Fruit fly (Drosophila melanogaster): ENCODE data around the gene CG32235.

CG32235 gene

dm6 chr3L:4824356-4825138 is 35.7 kb downstream of the CG32235 start (continued):
- TF ChIP-seq Sox102F (GFP tag; optimal IDR thresholded peaks at IDR 0.05) (peak; percentile 95), ems (GFP tag; optimal IDR thresholded peaks at IDR 0.05) (peak; percentile 95), CG34422 (GFP tag; IDR thresholded peaks at IDR 0.05) (peak; percentile 99), crc (GFP tag; optimal IDR thresholded peaks at IDR 0.05) (peak; percentile 78), CTCF (GFP tag; optimal IDR thresholded peaks at IDR 0.05) (peak; percentile 55), tll (GFP tag; optimal IDR thresholded peaks at IDR 0.05) (peak in 1 of 2 experiments; percentile 74), CoRest (tag; optimal IDR thresholded peaks at IDR 0.05) (peak; percentile 97), CG4854 (GFP tag; optimal IDR thresholded peaks at IDR 0.05) (no peak), aop (GFP tag; IDR thresholded peaks at IDR 0.05) (peak; percentile 75), pb (GFP tag; optimal IDR thresholded peaks at IDR 0.05) (peak; percentile 69), bab2 (GFP tag; optimal IDR thresholded peaks at IDR 0.05) (peak; percentile 92), mld (GFP tag; IDR thresholded peaks at IDR 0.05; ENCODE audit: partially characterized antibody) (no peak), jigr1 (GFP tag; IDR thresholded peaks at IDR 0.05) (peak; percentile 88), Sry-β (GFP tag; optimal IDR thresholded peaks at IDR 0.05) (peak; percentile 30), zfh2 (GFP tag; optimal IDR thresholded peaks at IDR 0.05) (peak; percentile 90), gcm2 (GFP tag; optimal IDR thresholded peaks at IDR 0.05) (peak; percentile 90), pum (GFP tag; optimal IDR thresholded peaks at IDR 0.05) (peak; percentile 84), bcd (GFP tag; optimal IDR thresholded peaks at IDR 0.05) (peak; percentile 94), CG31365 (tag; optimal IDR thresholded peaks at IDR 0.05) (peak; percentile 70), row (GFP tag; IDR thresholded peaks at IDR 0.05) (peak; percentile 99), Ptx1 (GFP tag; IDR thresholded peaks at IDR 0.05) (peak; percentile 96), Gsc (GFP tag; IDR thresholded peaks at IDR 0.05) (peak; percentile 90), CG9797 (GFP tag; optimal IDR thresholded peaks at IDR 0.05) (peak; percentile 25), CG2202 (tag; optimal IDR thresholded peaks at IDR 0.05) (peak; percentile 89), CG3726 (GFP tag; IDR thresholded peaks at IDR 0.05) (peak; percentile 88), al (GFP tag; IDR thresholded peaks at IDR 0.05) (peak; percentile 97), maf-S (GFP tag; optimal IDR thresholded peaks at IDR 0.05) (peak; percentile 81), CG9876 (GFP tag; optimal IDR thresholded peaks at IDR 0.05) (peak; percentile 28), h (optimal IDR thresholded peaks at IDR 0.05) (no peak), wor (GFP tag; IDR thresholded peaks at IDR 0.05) (peak; percentile 94), Side (GFP tag; optimal IDR thresholded peaks at IDR 0.05) (peak; percentile 78), CG7786 (GFP tag; optimal IDR thresholded peaks at IDR 0.05) (peak; percentile 88), stc (GFP tag; IDR thresholded peaks at IDR 0.05) (peak; percentile 97), CG14965 (GFP tag; optimal IDR thresholded peaks at IDR 0.05; ENCODE audit: borderline replicate concordance) (peak; percentile 33), CG15011 (GFP tag; optimal IDR thresholded peaks at IDR 0.05) (peak; percentile 89), BEAF-32 (GFP tag; optimal IDR thresholded peaks at IDR 0.05) (peak; percentile 46), Nf-YA (GFP tag; IDR thresholded peaks at IDR 0.05) (peak; percentile 95), CG18764 (GFP tag; optimal IDR thresholded peaks at IDR 0.05) (peak; percentile 87), nmo (GFP tag; optimal IDR thresholded peaks at IDR 0.05) (peak; percentile 97), dmrt99B (tag; optimal IDR thresholded peaks at IDR 0.05) (peak; percentile 97), Scr (GFP tag; IDR thresholded peaks at IDR 0.05; ENCODE audit: partially characterized antibody) (peak; percentile 58), CG10431 (GFP tag; optimal IDR thresholded peaks at IDR 0.05) (no peak), psq (GFP tag; optimal IDR thresholded peaks at IDR 0.05) (peak; percentile 86), tgo (GFP tag; IDR thresholded peaks at IDR 0.05) (peak; percentile 96), CG1529 (GFP tag; optimal IDR thresholded peaks at IDR 0.05) (no peak), CG6175 (GFP tag; IDR thresholded peaks at IDR 0.05) (peak; percentile 90), CG17359 (tag; optimal IDR thresholded peaks at IDR 0.05) (peak; percentile 94), Mes4 (GFP tag; optimal IDR thresholded peaks at IDR 0.05) (peak; percentile 84), CG12391 (tag; optimal IDR thresholded peaks at IDR 0.05) (peak; percentile 97), Dll (GFP tag; IDR thresholded peaks at IDR 0.05; ENCODE audit: partially characterized antibody) (peak; percentile 65; the same call in 2 of the 4 replicates)
